Worm (Caenorhabditis elegans): ENCODE data around the gene B0001.8.

ce11 chrIV:12093384-12093783 lies 47.5 kb downstream of the B0001.8 start, which contains the start of gene cpsf-4:
- TF ChIP-seq ZK546.5 (tag; optimal IDR thresholded peaks at IDR 0.05) (no peak), sea-2 (GFP tag; optimal IDR thresholded peaks at IDR 0.05) (no peak), lin-39 (tag; optimal IDR thresholded peaks at IDR 0.05) (no peak), zag-1 (tag; optimal IDR thresholded peaks at IDR 0.05) (no peak), elt-2 (tag; optimal IDR thresholded peaks at IDR 0.05) (no peak), ama-1 (optimal IDR thresholded peaks at IDR 0.05) (no peak), nhr-25 (tag; optimal IDR thresholded peaks at IDR 0.05) (no peak), nhr-28 (tag; optimal IDR thresholded peaks at IDR 0.05) (no peak), elt-3 (tag; optimal IDR thresholded peaks at IDR 0.05) (no peak), mdl-1 (tag; optimal IDR thresholded peaks at IDR 0.05) (no peak), nhr-237 (tag; optimal IDR thresholded peaks at IDR 0.05) (no peak), nhr-11 (tag; optimal IDR thresholded peaks at IDR 0.05) (no peak)

Measured in whole organism, L3 larva.